Worm (Caenorhabditis elegans) whole organism, mixed stage, embryonic: ENCODE measurements around the gene T12A2.3.

Experiments
- ces-1 ChIP-seq: fragments of 150-350 bp; optimal IDR thresholded peaks from 2 replicates; lab custom pipeline; 2014; ENCODE audit warnings: missing biosample characterization, missing genetic modification reagents, missing genetic modification characterization
- elt-3 ChIP-seq: fragments of 150-350 bp; optimal IDR thresholded peaks from 2 replicates; lab custom pipeline; 2014; ENCODE audit warnings: missing biosample characterization, missing genetic modification characterization
- flh-1 ChIP-seq: fragments of 200-800 bp; sonication (Bioruptor generic); optimal IDR thresholded peaks from 2 replicates; lab custom pipeline; 2018; ENCODE audit warnings: mild to moderate bottlenecking, missing genetic modification characterization, moderate library complexity, missing compliant biosample characterization
- lsy-2 ChIP-seq: fragments of 150-350 bp; optimal IDR thresholded peaks from 2 replicates; lab custom pipeline; 2014; ENCODE audit warnings: missing biosample characterization, missing genetic modification characterization
- snpc-4 ChIP-seq: fragments of 150-350 bp; optimal IDR thresholded peaks from 2 replicates; lab custom pipeline; 2014; ENCODE audit warnings: missing biosample characterization, missing genetic modification characterization
- unc-62 ChIP-seq: fragments of 150-350 bp; optimal IDR thresholded peaks from 2 replicates; lab custom pipeline; 2014; ENCODE audit warnings: missing biosample characterization, missing genetic modification reagents, missing genetic modification characterization
- ztf-11 ChIP-seq: fragments of 150-350 bp; optimal IDR thresholded peaks from 2 replicates; lab custom pipeline; 2014; ENCODE audit warnings: missing biosample characterization, missing genetic modification characterization

- TF ChIP-seq snpc-4: no peak
- no peak for TF ChIP-seq lsy-2 (tag; lab: Kevin White, UChicago)
- no peak for TF ChIP-seq unc-62 (GFP tag; lab: Kevin White, UChicago)
- no peak for TF ChIP-seq flh-1 (GFP tag; lab: Kevin White, UChicago)
- no peak for TF ChIP-seq ces-1 (GFP tag; lab: Kevin White, UChicago)
- no peak for TF ChIP-seq elt-3 (tag; lab: Kevin White, UChicago)
- no peak for TF ChIP-seq ztf-11 (tag; lab: Kevin White, UChicago)
Measured at ce11 chrIII:6270277-6270676, 29.6 kb downstream of the T12A2.3 start, which contains the start of gene srg-3.
